Fruit fly (Drosophila melanogaster) whole organism, prepupa: ENCODE data around the gene eIF4EHP.

Experiments
- CG10669 ChIP-seq: fragments of 200-800 bp; sonication (Bioruptor generic); optimal IDR thresholded peaks from 3 replicates; lab custom pipeline; 2018; ENCODE audit warnings: missing biosample characterization, mild to moderate bottlenecking, missing genetic modification characterization, moderate library complexity
- CG3919 ChIP-seq: fragments of 200-800 bp; sonication (Bioruptor generic); optimal IDR thresholded peaks from 3 replicates; lab custom pipeline; 2016; ENCODE audit warnings: missing biosample characterization, missing genetic modification characterization
- Eip78C ChIP-seq: fragments of 200-800 bp; sonication (Bioruptor generic); peaks from one replicate; lab custom pipeline; 2016; ENCODE audit warnings: missing biosample characterization, missing genetic modification characterization
- Eip93F ChIP-seq: fragments of 200-800 bp; sonication (Bioruptor generic); optimal IDR thresholded peaks from 2 replicates; lab custom pipeline; 2016; ENCODE audit warnings: missing biosample characterization, mild to moderate bottlenecking, missing genetic modification characterization
- Ets96B ChIP-seq: fragments of 200-800 bp; optimal IDR thresholded peaks from 2 replicates; lab custom pipeline; 2019; ENCODE audit warnings: missing biosample characterization, mild to moderate bottlenecking, missing genetic modification characterization, moderate library complexity
- Sox102F ChIP-seq: fragments of 200-800 bp; sonication (Bioruptor generic); optimal IDR thresholded peaks from 2 replicates; lab custom pipeline; 2016; ENCODE audit warnings: missing biosample characterization, mild to moderate bottlenecking, missing genetic modification characterization
- dac ChIP-seq: fragments of 200-800 bp; sonication (Bioruptor generic); optimal IDR thresholded peaks from 2 replicates; lab custom pipeline; 2017; ENCODE audit warnings: missing biosample characterization, mild to moderate bottlenecking, missing genetic modification characterization
- fkh ChIP-seq: fragments of 200-800 bp; sonication (Bioruptor generic); optimal IDR thresholded peaks from 3 replicates; lab custom pipeline; 2017; ENCODE audit warnings: missing biosample characterization, mild to moderate bottlenecking, missing genetic modification characterization, moderate library complexity
- svp ChIP-seq: fragments of 200-800 bp; sonication (Bioruptor generic); peaks from one replicate; lab custom pipeline; 2016; ENCODE audit warnings: missing biosample characterization, missing genetic modification characterization

dm6 chr3R:24068830-24069229 lies 39.9 kb downstream of the eIF4EHP start:
- TF ChIP-seq CG10669 (GFP tag; lab: Kevin White, UChicago) (no peak), CG3919 (GFP tag; lab: Kevin White, UChicago) (no peak), Sox102F (GFP tag; lab: Kevin White, UChicago) (no peak), Eip78C (GFP tag; lab: Kevin White, UChicago) (no peak), Ets96B (tag; lab: Kevin White, UChicago) (no peak), svp (GFP tag; lab: Kevin White, UChicago) (no peak), fkh (GFP tag; lab: Kevin White, UChicago) (no peak), dac (GFP tag; lab: Kevin White, UChicago) (no peak), Eip93F (no peak)
